Fruit fly (Drosophila melanogaster): ENCODE data around the gene CG9837.

Gene CG9837

DNA sequence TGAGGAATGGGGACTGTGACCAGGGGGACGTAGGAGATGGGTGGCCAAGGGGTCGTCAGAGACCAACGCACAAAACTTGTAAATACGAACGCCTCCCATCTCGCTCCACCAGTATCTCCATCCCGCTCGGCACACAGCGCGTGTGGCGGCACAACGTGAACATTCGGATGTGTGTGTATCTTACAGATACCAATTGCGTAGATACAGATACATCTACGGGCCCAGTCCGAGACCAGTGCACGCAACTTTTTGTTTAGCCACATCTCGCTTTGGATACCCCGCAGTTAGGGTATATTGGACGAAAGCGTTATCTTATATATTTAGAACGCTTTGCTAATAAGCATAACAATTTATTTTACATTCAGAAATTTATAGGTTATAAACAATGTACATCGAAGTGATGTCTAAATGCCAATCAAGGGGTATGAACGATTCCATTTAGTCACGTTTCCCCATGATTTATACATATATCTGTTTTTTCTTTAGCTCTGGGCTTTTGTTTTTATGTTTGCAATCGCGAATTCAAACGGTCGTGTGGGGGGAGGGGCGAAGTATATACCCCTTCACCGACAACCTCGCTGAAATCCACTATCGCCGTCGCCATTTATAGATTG is 1.9 kb downstream of the CG9837 start (continued):
- peak; percentile 98 for TF ChIP-seq dac (GFP tag; optimal IDR thresholded peaks at IDR 0.05)
- peak; percentile 99 for TF ChIP-seq CG3032 (tag; optimal IDR thresholded peaks at IDR 0.05)
- TF ChIP-seq CG11762 (GFP tag; optimal IDR thresholded peaks at IDR 0.05; ENCODE audit: insufficient read depth), result peak; percentile 99
- peak; percentile 99 for TF ChIP-seq esn (GFP tag; optimal IDR thresholded peaks at IDR 0.05)
- peak; percentile 84 for TF ChIP-seq Blimp-1 (GFP tag; optimal IDR thresholded peaks at IDR 0.05)
- TF ChIP-seq CG32006 (GFP tag; optimal IDR thresholded peaks at IDR 0.05), result peak; percentile 100
- peak; percentile 99 for TF ChIP-seq CG10669 (GFP tag; optimal IDR thresholded peaks at IDR 0.05)
- peak; percentile 98 for TF ChIP-seq CG7368 (GFP tag; optimal IDR thresholded peaks at IDR 0.05)
- TF ChIP-seq achi (GFP tag; optimal IDR thresholded peaks at IDR 0.05), result peak; percentile 98
- peak; percentile 98 for TF ChIP-seq CG31627 (GFP tag; optimal IDR thresholded peaks at IDR 0.05)
- TF ChIP-seq CG6792 (GFP tag; optimal IDR thresholded peaks at IDR 0.05), result peak; percentile 99
- TF ChIP-seq svp (GFP tag), result peak; percentile 98
- TF ChIP-seq CG8319 (GFP tag; optimal IDR thresholded peaks at IDR 0.05), result peak; percentile 97
- peak; percentile 98 for TF ChIP-seq topi (GFP tag; optimal IDR thresholded peaks at IDR 0.05)
- peak; percentile 91 for TF ChIP-seq fd85E (GFP tag; optimal IDR thresholded peaks at IDR 0.05)

DNA sequence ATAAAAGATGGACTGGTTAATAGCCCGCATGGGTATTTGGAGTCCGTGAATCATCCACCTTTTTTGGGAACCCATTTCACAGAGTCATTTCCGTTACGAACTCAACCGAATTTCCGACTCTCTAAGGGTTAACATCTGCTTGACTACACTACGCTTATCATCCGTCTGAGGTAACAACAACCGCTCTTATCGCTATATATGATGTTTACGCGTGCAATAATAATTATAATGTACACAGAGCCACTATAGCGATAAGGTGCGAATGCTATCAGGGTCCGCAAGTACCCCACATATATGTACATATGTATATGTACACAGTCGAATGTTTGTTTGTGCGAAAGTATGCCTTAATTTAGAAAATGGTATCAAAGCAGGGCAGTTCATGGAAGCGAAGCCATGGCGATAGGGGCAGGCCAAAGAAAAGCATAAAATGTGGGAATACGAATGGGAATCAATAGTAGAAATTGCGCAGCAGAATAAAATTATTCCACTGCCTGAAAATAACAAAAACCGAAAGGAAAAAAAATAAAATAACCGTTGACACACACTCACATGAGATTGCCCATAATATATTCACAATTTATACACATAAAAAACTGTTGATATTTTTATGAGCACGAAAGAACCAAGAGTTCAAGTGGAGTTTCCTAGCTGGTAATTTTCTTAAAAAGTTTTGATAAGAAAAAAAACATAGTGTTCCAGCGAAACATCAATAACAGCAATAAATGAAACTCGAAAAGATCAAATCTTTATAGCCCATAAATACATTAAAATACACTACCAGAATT is 2.8 kb downstream of the CG9837 start:
- TF ChIP-seq pdm3 (GFP tag; optimal IDR thresholded peaks at IDR 0.05) (no peak), Sox14 (GFP tag; optimal IDR thresholded peaks at IDR 0.05) (no peak), net (GFP tag; optimal IDR thresholded peaks at IDR 0.05) (peak; percentile 32), CG6808 (GFP tag; optimal IDR thresholded peaks at IDR 0.05) (peak; percentile 56), fd85E (GFP tag; optimal IDR thresholded peaks at IDR 0.05) (no peak), CG9139 (GFP tag; optimal IDR thresholded peaks at IDR 0.05) (peak; percentile 51), CG6854 (GFP tag; optimal IDR thresholded peaks at IDR 0.05) (peak; percentile 11), CG4318 (GFP tag; optimal IDR thresholded peaks at IDR 0.05) (no peak), CG6163 (GFP tag; IDR thresholded peaks at IDR 0.05) (peak; percentile 60; the same call in 1 of the 3 replicates), cyc (GFP tag; optimal IDR thresholded peaks at IDR 0.05) (no peak), Hr4 (GFP tag; optimal IDR thresholded peaks at IDR 0.05) (peak; percentile 28), CG11294 (GFP tag; IDR thresholded peaks at IDR 0.05) (peak; percentile 50; the same call in 1 of the 2 replicates), acj6 (GFP tag; optimal IDR thresholded peaks at IDR 0.05) (no peak), Eip78C (GFP tag) (peak; percentile 77), Gug (GFP tag; IDR thresholded peaks at IDR 0.05) (peak; percentile 71), CG3919 (GFP tag; optimal IDR thresholded peaks at IDR 0.05) (peak; percentile 55), CG11762 (GFP tag; optimal IDR thresholded peaks at IDR 0.05; ENCODE audit: insufficient read depth) (no peak), CG34406 (GFP tag; optimal IDR thresholded peaks at IDR 0.05) (peak; percentile 19), Eip75B (GFP tag; optimal IDR thresholded peaks at IDR 0.05) (peak; percentile 19), spab (GFP tag; optimal IDR thresholded peaks at IDR 0.05) (peak; percentile 61), Hr38 (GFP tag; optimal IDR thresholded peaks at IDR 0.05) (no peak), CG3032 (tag; optimal IDR thresholded peaks at IDR 0.05) (peak; percentile 83), vri (GFP tag; optimal IDR thresholded peaks at IDR 0.05) (peak; percentile 99), Ets21C (GFP tag; optimal IDR thresholded peaks at IDR 0.05) (no peak), Ets96B (tag; optimal IDR thresholded peaks at IDR 0.05) (peak; percentile 88), CG16779 (tag; optimal IDR thresholded peaks at IDR 0.05) (peak; percentile 67), ss (GFP tag; optimal IDR thresholded peaks at IDR 0.05) (peak; percentile 55 to 78), salr (GFP tag; optimal IDR thresholded peaks at IDR 0.05) (peak in 1 of 2 experiments; percentile 34), CG32006 (GFP tag; optimal IDR thresholded peaks at IDR 0.05) (peak; percentile 38), Smox (GFP tag; optimal IDR thresholded peaks at IDR 0.05) (peak; percentile 16), Hr39 (GFP tag; optimal IDR thresholded peaks at IDR 0.05) (no peak), CG6276 (GFP tag; optimal IDR thresholded peaks at IDR 0.05) (peak; percentile 85), OdsH (GFP tag; optimal IDR thresholded peaks at IDR 0.05) (peak; percentile 32), Sox102F (GFP tag; optimal IDR thresholded peaks at IDR 0.05) (peak; percentile 62), CG11902 (GFP tag; optimal IDR thresholded peaks at IDR 0.05) (no peak), CG8319 (GFP tag; optimal IDR thresholded peaks at IDR 0.05) (peak; percentile 66), Met (GFP tag; optimal IDR thresholded peaks at IDR 0.05) (peak; percentile 18)

All from whole organism, prepupa.